Fruit fly (Drosophila melanogaster): Measurements from ENCODE around the gene CG9098.

Gene CG9098

dm6 chr2L:5986094-5986493, 26.0 kb downstream of the CG9098 start, which contains the start of gene ifc (continued):
- TF ChIP-seq CG7556 (GFP tag; optimal IDR thresholded peaks at IDR 0.05) (no peak), repo (GFP tag; optimal IDR thresholded peaks at IDR 0.05) (peak; percentile 14), ato (GFP tag; IDR thresholded peaks at IDR 0.05; ENCODE audit: partially characterized antibody) (no peak), CG6683 (GFP tag; optimal IDR thresholded peaks at IDR 0.05) (no peak), CG18619 (GFP tag; optimal IDR thresholded peaks at IDR 0.05) (peak; percentile 37), unpg (GFP tag; optimal IDR thresholded peaks at IDR 0.05) (peak; percentile 42), esg (GFP tag; conservative IDR thresholded peaks at IDR 0.05) (no peak), Aef1 (GFP tag; IDR thresholded peaks at IDR 0.05) (no peak), TFAM (GFP tag; optimal IDR thresholded peaks at IDR 0.05) (no peak), CG6254 (GFP tag; optimal IDR thresholded peaks at IDR 0.05) (peak; percentile 0), ATbp (GFP tag; optimal IDR thresholded peaks at IDR 0.05) (no peak), CG17361 (GFP tag; IDR thresholded peaks at IDR 0.05) (no peak), CG14014 (GFP tag; IDR thresholded peaks at IDR 0.05) (no peak), CG13424 (tag; optimal IDR thresholded peaks at IDR 0.05) (peak; percentile 60), CG8478 (optimal IDR thresholded peaks at IDR 0.05) (no peak), H2.0 (GFP tag; IDR thresholded peaks at IDR 0.05) (no peak), Nf-YC (tag; optimal IDR thresholded peaks at IDR 0.05) (peak; percentile 56), ken (GFP tag; IDR thresholded peaks at IDR 0.05) (no peak), Spps (tag; optimal IDR thresholded peaks at IDR 0.05) (no peak), tx (GFP tag; optimal IDR thresholded peaks at IDR 0.05) (peak; percentile 37), knrl (GFP tag; IDR thresholded peaks at IDR 0.05; ENCODE audit: partially characterized antibody) (no peak), CG3838 (GFP tag; optimal IDR thresholded peaks at IDR 0.05) (no peak), CG3163 (GFP tag; optimal IDR thresholded peaks at IDR 0.05) (peak; percentile 51), shn (GFP tag; optimal IDR thresholded peaks at IDR 0.05) (peak; percentile 74), sna (GFP tag; IDR thresholded peaks at IDR 0.05; ENCODE audit: partially characterized antibody) (no peak), CG4854 (GFP tag; optimal IDR thresholded peaks at IDR 0.05) (peak; percentile 31), Camta (GFP tag; optimal IDR thresholded peaks at IDR 0.05) (peak; percentile 71), vfl (GFP tag; optimal IDR thresholded peaks at IDR 0.05) (peak; percentile 62), CG15514 (GFP tag; optimal IDR thresholded peaks at IDR 0.05) (peak; percentile 85), NK7.1 (GFP tag; optimal IDR thresholded peaks at IDR 0.05) (no peak), aop (GFP tag; IDR thresholded peaks at IDR 0.05) (no peak), Trl (optimal IDR thresholded peaks at IDR 0.05) (no peak), Trl (GFP tag; optimal IDR thresholded peaks at IDR 0.05) (peak; percentile 75), CG14965 (GFP tag; optimal IDR thresholded peaks at IDR 0.05; ENCODE audit: borderline replicate concordance) (no peak), Fer3 (tag; optimal IDR thresholded peaks at IDR 0.05) (peak; percentile 64), Scr (GFP tag; IDR thresholded peaks at IDR 0.05; ENCODE audit: partially characterized antibody) (no peak), CG13296 (GFP tag; optimal IDR thresholded peaks at IDR 0.05) (no peak), Bgb (GFP tag; IDR thresholded peaks at IDR 0.05; ENCODE audit: partially characterized antibody) (no peak), hth (optimal IDR thresholded peaks at IDR 0.05) (no peak), CG18476 (GFP tag; optimal IDR thresholded peaks at IDR 0.05) (peak; percentile 76), HmgD (GFP tag; optimal IDR thresholded peaks at IDR 0.05) (peak; percentile 69), bbx (GFP tag; IDR thresholded peaks at IDR 0.05; ENCODE audit: partially characterized antibody) (no peak), CG15601 (tag; optimal IDR thresholded peaks at IDR 0.05) (peak; percentile 72), CG18764 (GFP tag; optimal IDR thresholded peaks at IDR 0.05) (peak; percentile 40), vnd (GFP tag; IDR thresholded peaks at IDR 0.05; ENCODE audit: partially characterized antibody) (no peak), CG10431 (GFP tag; optimal IDR thresholded peaks at IDR 0.05) (no peak), cwo (GFP tag; optimal IDR thresholded peaks at IDR 0.05) (no peak), Neu2 (GFP tag; optimal IDR thresholded peaks at IDR 0.05; ENCODE audit: borderline replicate concordance) (peak; percentile 82), NC2β (GFP tag; optimal IDR thresholded peaks at IDR 0.05) (peak; percentile 55), CG32772 (GFP tag; IDR thresholded peaks at IDR 0.05) (no peak), ERR (GFP tag; optimal IDR thresholded peaks at IDR 0.05) (peak; percentile 69), chn (GFP tag; optimal IDR thresholded peaks at IDR 0.05) (peak; percentile 54)

Data from whole organism, embryonic.